Comparison of ENCODE assay signal across 2 worm cellular contexts in genomic region chrV:5846729-5847128, ce11.
A peak's percentile ranks its signal among the peaks of the same experiment; 100 is the strongest.
TF ChIP-seq lines count a peak whose summit lies in the region.

No protein-coding gene starts in this region.

TF ChIP-seq in whole organism, L1 larva, 84 proteins besides CTCF, POLR2A, EP300 and RAD21 (continued from another document):
- no peak for TF ChIP-seq F16B12.6 (tag; optimal IDR thresholded peaks at IDR 0.05; lab: Kevin White, UChicago)
- TF ChIP-seq lin-35 (GFP tag; optimal IDR thresholded peaks at IDR 0.05; lab: Kevin White, UChicago): peak in 1 of 2 experiments; percentile 3
- no peak for TF ChIP-seq mdl-1 (tag; optimal IDR thresholded peaks at IDR 0.05; lab: Kevin White, UChicago)
- no peak for TF ChIP-seq sptf-1 (tag; optimal IDR thresholded peaks at IDR 0.05; lab: Kevin White, UChicago)
- TF ChIP-seq snu-23 (GFP tag; optimal IDR thresholded peaks at IDR 0.05; lab: Kevin White, UChicago): peak; percentile 20
- peak; percentile 39 for TF ChIP-seq lin-14 (GFP tag; optimal IDR thresholded peaks at IDR 0.05; lab: Kevin White, UChicago)
- TF ChIP-seq grh-1 (GFP tag; IDR thresholded peaks at IDR 0.05; lab: Robert Waterston, UW): no peak
- no peak for TF ChIP-seq nhr-20 (tag; optimal IDR thresholded peaks at IDR 0.05; lab: Kevin White, UChicago)
- no peak for TF ChIP-seq jun-1 (tag; optimal IDR thresholded peaks at IDR 0.05; lab: Kevin White, UChicago)
- no peak for TF ChIP-seq efl-1 (optimal IDR thresholded peaks at IDR 0.05; lab: Kevin White, UChicago)
- TF ChIP-seq efl-1 (GFP tag; optimal IDR thresholded peaks at IDR 0.05 in 1 of 2; lab: Kevin White, UChicago): peak in 1 of 2 experiments; percentile 84
- peak; percentile 28 for TF ChIP-seq blmp-1 (tag; optimal IDR thresholded peaks at IDR 0.05; lab: Kevin White, UChicago)
- no peak for TF ChIP-seq mab-9 (GFP tag; IDR thresholded peaks at IDR 0.05; lab: Robert Waterston, UW)
- no peak for TF ChIP-seq mef-2 (tag; optimal IDR thresholded peaks at IDR 0.05; lab: Kevin White, UChicago)
- no peak for TF ChIP-seq hpl-2 (GFP tag; optimal IDR thresholded peaks at IDR 0.05; lab: Kevin White, UChicago)
- no peak for TF ChIP-seq ceh-88 (GFP tag; IDR thresholded peaks at IDR 0.05; lab: Robert Waterston, UW)
- no peak for TF ChIP-seq isw-1 (GFP tag; IDR thresholded peaks at IDR 0.05; lab: Robert Waterston, UW)
- TF ChIP-seq lir-3 (tag; optimal IDR thresholded peaks at IDR 0.05; lab: Kevin White, UChicago; ENCODE audit: poor library complexity): no peak
- TF ChIP-seq dsc-1 (tag; optimal IDR thresholded peaks at IDR 0.05; lab: Kevin White, UChicago): no peak
- TF ChIP-seq ceh-82 (tag; optimal IDR thresholded peaks at IDR 0.05; lab: Kevin White, UChicago): no peak
- no peak for TF ChIP-seq nhr-71 (tag; optimal IDR thresholded peaks at IDR 0.05; lab: Kevin White, UChicago)
- no peak for TF ChIP-seq ceh-63 (GFP tag; optimal IDR thresholded peaks at IDR 0.05; lab: Kevin White, UChicago)
- TF ChIP-seq fkh-8 (tag; optimal IDR thresholded peaks at IDR 0.05; lab: Kevin White, UChicago): no peak
- TF ChIP-seq nhr-19 (GFP tag; conservative IDR thresholded peaks at IDR 0.05; lab: Robert Waterston, UW): no peak
- peak; percentile 61 for TF ChIP-seq nhr-85 (tag; lab: Kevin White, UChicago)
- TF ChIP-seq nhr-12 (tag; optimal IDR thresholded peaks at IDR 0.05; lab: Kevin White, UChicago): no peak
- TF ChIP-seq nhr-77 (tag; optimal IDR thresholded peaks at IDR 0.05; lab: Kevin White, UChicago): no peak
- TF ChIP-seq ceh-8 (GFP tag; optimal IDR thresholded peaks at IDR 0.05; lab: Kevin White, UChicago): no peak
- TF ChIP-seq nhr-28 (tag; optimal IDR thresholded peaks at IDR 0.05; lab: Kevin White, UChicago): no peak
- TF ChIP-seq skn-1 (tag; optimal IDR thresholded peaks at IDR 0.05; lab: Kevin White, UChicago): no peak
- TF ChIP-seq aha-1 (tag; optimal IDR thresholded peaks at IDR 0.05; lab: Kevin White, UChicago): no peak
- no peak for TF ChIP-seq C34B4.2 (tag; optimal IDR thresholded peaks at IDR 0.05; lab: Kevin White, UChicago)
- TF ChIP-seq pax-3 (tag; optimal IDR thresholded peaks at IDR 0.05; lab: Kevin White, UChicago): no peak
- TF ChIP-seq unc-30 (tag; optimal IDR thresholded peaks at IDR 0.05; lab: Kevin White, UChicago): no peak
- TF ChIP-seq unc-98 (GFP tag; IDR thresholded peaks at IDR 0.05; lab: Robert Waterston, UW): no peak
- TF ChIP-seq hlh-4 (tag; optimal IDR thresholded peaks at IDR 0.05; lab: Kevin White, UChicago): no peak
- no peak for TF ChIP-seq swsn-7 (tag; optimal IDR thresholded peaks at IDR 0.05; lab: Kevin White, UChicago)
- TF ChIP-seq nhr-90 (tag; optimal IDR thresholded peaks at IDR 0.05; lab: Kevin White, UChicago; ENCODE audit: poor library complexity): no peak
- TF ChIP-seq vab-15 (tag; optimal IDR thresholded peaks at IDR 0.05; lab: Kevin White, UChicago): no peak

TF ChIP-seq in whole organism, L3 larva, 47 proteins besides CTCF, POLR2A, EP300 and RAD21 (continued from another document):
- TF ChIP-seq R02D3.7 (tag; optimal IDR thresholded peaks at IDR 0.05; lab: Kevin White, UChicago): no peak
